Worm (Caenorhabditis elegans) whole organism, late embryonic: Measurements from ENCODE around the gene srj-6.

Experiments
- C08G9.2 ChIP-seq: sonication (generic microtip); optimal IDR thresholded peaks from 2 replicates; lab custom pipeline; 2016; ENCODE audit warnings: mild to moderate bottlenecking, missing genetic modification characterization, moderate library complexity, missing compliant biosample characterization
- K02D7.2 ChIP-seq: sonication (generic microtip); optimal IDR thresholded peaks from 2 replicates; lab custom pipeline; 2017; ENCODE audit warnings: mild to moderate bottlenecking, missing genetic modification characterization, missing compliant biosample characterization
- K09A11.1 ChIP-seq: sonication (generic microtip); optimal IDR thresholded peaks from 2 replicates; lab custom pipeline; 2017; ENCODE audit warnings: antibody characterized with exemption, mild to moderate bottlenecking, missing genetic modification characterization, missing compliant biosample characterization; ENCODE audit not compliant: insufficient read depth
- T23F11.4 ChIP-seq: fragments of 200-800 bp; sonication (Bioruptor generic); optimal IDR thresholded peaks from 2 replicates; lab custom pipeline; 2018; ENCODE audit warnings: mild to moderate bottlenecking, missing genetic modification characterization, missing compliant biosample characterization
- Y22D7AL.16 ChIP-seq: sonication (generic microtip); optimal IDR thresholded peaks from 2 replicates; lab custom pipeline; 2016; ENCODE audit warnings: missing genetic modification characterization, missing compliant biosample characterization
- ahr-1 ChIP-seq: sonication (generic microtip); optimal IDR thresholded peaks from 2 replicates; lab custom pipeline; 2016; ENCODE audit warnings: missing genetic modification characterization, missing compliant biosample characterization
- ama-1 ChIP-seq: fragments of 150-350 bp; optimal IDR thresholded peaks from 2 replicates; lab custom pipeline; 2014
- ceh-14 ChIP-seq: sonication (generic microtip); optimal IDR thresholded peaks from 2 replicates; lab custom pipeline; 2016; ENCODE audit warnings: missing genotype, missing genetic modification characterization, missing compliant biosample characterization
- ceh-18 ChIP-seq: sonication (generic microtip); optimal IDR thresholded peaks from 2 replicates; lab custom pipeline; 2016; ENCODE audit warnings: missing genetic modification characterization, missing compliant biosample characterization
- ceh-24 ChIP-seq: sonication (generic microtip); optimal IDR thresholded peaks from 2 replicates; lab custom pipeline; 2016; ENCODE audit warnings: mild to moderate bottlenecking, missing genetic modification characterization, missing compliant biosample characterization
- ceh-30 ChIP-seq: fragments of 150-350 bp; optimal IDR thresholded peaks from 2 replicates; lab custom pipeline; 2014; ENCODE audit warnings: missing biosample characterization, missing genetic modification characterization
- ceh-34 ChIP-seq: sonication (generic microtip); optimal IDR thresholded peaks from 2 replicates; lab custom pipeline; 2016; ENCODE audit warnings: mild to moderate bottlenecking, missing genetic modification characterization, missing compliant biosample characterization
- ceh-45 ChIP-seq: fragments of 200-800 bp; sonication (Bioruptor generic); IDR thresholded peaks from 2 replicates; pipeline ENCODE4 v1.3.6; 2022; ENCODE audit warnings: missing genetic modification reagents, missing genetic modification characterization, missing compliant biosample characterization
- ceh-48 ChIP-seq: sonication (generic microtip); optimal IDR thresholded peaks from 2 replicates; lab custom pipeline; 2016; ENCODE audit warnings: missing genetic modification characterization, inconsistent platforms, missing compliant biosample characterization
- ceh-6 ChIP-seq: fragments of 200-800 bp; sonication (Bioruptor generic); optimal IDR thresholded peaks from 2 replicates; lab custom pipeline; 2018; ENCODE audit warnings: mild to moderate bottlenecking, missing genetic modification characterization, missing compliant biosample characterization
- che-1 ChIP-seq: sonication (generic microtip); optimal IDR thresholded peaks from 2 replicates; lab custom pipeline; 2016; ENCODE audit warnings: mild to moderate bottlenecking, missing genetic modification characterization, missing compliant biosample characterization
- ets-4 ChIP-seq: sonication (generic microtip); optimal IDR thresholded peaks from 2 replicates; lab custom pipeline; 2016; ENCODE audit warnings: missing genetic modification characterization, missing compliant biosample characterization
- fax-1 ChIP-seq: sonication (generic microtip); optimal IDR thresholded peaks from 2 replicates; lab custom pipeline; 2016; ENCODE audit warnings: missing genotype, missing genetic modification characterization, missing compliant biosample characterization
- hlh-13 ChIP-seq: fragments of 200-800 bp; sonication (Bioruptor generic); optimal IDR thresholded peaks from 2 replicates; lab custom pipeline; 2018; ENCODE audit warnings: mild to moderate bottlenecking, missing genetic modification characterization, missing compliant biosample characterization
- hlh-30 ChIP-seq: sonication (generic microtip); optimal IDR thresholded peaks from 2 replicates; lab custom pipeline; 2017; ENCODE audit warnings: antibody characterized with exemption, missing genetic modification characterization, missing compliant biosample characterization; ENCODE audit not compliant: insufficient read depth
- hlh-6 ChIP-seq: sonication (generic microtip); optimal IDR thresholded peaks from 2 replicates; lab custom pipeline; 2016; ENCODE audit warnings: missing genotype, missing genetic modification characterization, missing compliant biosample characterization
- nfya-1 ChIP-seq: sonication (generic microtip); optimal IDR thresholded peaks from 2 replicates; lab custom pipeline; 2017; ENCODE audit warnings: missing genetic modification characterization, mild to moderate bottlenecking, missing compliant biosample characterization, antibody characterized with exemption, moderate library complexity
- nhr-11 ChIP-seq: fragments of 150-350 bp; optimal IDR thresholded peaks from 2 replicates; lab custom pipeline; 2014; ENCODE audit warnings: missing biosample characterization, missing genetic modification characterization
- pag-3 ChIP-seq: sonication (generic microtip); optimal IDR thresholded peaks from 2 replicates; lab custom pipeline; 2016; ENCODE audit warnings: missing compliant biosample characterization, missing genetic modification characterization, borderline replicate concordance
- pax-1 ChIP-seq: fragments of 150-350 bp; optimal IDR thresholded peaks from 2 replicates; lab custom pipeline; 2014; ENCODE audit warnings: missing biosample characterization, missing genetic modification characterization
- pha-4 ChIP-seq: fragments of 150-350 bp; optimal IDR thresholded peaks from 2 replicates; lab custom pipeline; 2018; ENCODE audit warnings: missing biosample characterization, missing genetic modification reagents, missing genetic modification characterization
- ref-2 ChIP-seq: sonication (generic microtip); optimal IDR thresholded peaks from 2 replicates; lab custom pipeline; 2016; ENCODE audit warnings: missing genetic modification characterization, missing compliant biosample characterization
- rnt-1 ChIP-seq: sonication (generic microtip); optimal IDR thresholded peaks from 2 replicates; lab custom pipeline; 2016; ENCODE audit warnings: missing genetic modification characterization, missing compliant biosample characterization
- sdc-2 ChIP-seq: sonication (generic microtip); optimal IDR thresholded peaks from 2 replicates; lab custom pipeline; 2016; ENCODE audit warnings: missing genotype, missing genetic modification characterization, missing compliant biosample characterization
- syd-9 ChIP-seq: sonication (generic microtip); optimal IDR thresholded peaks from 2 replicates; lab custom pipeline; 2016; ENCODE audit warnings: mild to moderate bottlenecking, missing genetic modification characterization, moderate library complexity, missing compliant biosample characterization
- ttx-3 ChIP-seq: sonication (generic microtip); optimal IDR thresholded peaks from 2 replicates; lab custom pipeline; 2016; ENCODE audit warnings: missing genetic modification reagents, missing genetic modification characterization, missing compliant biosample characterization
- unc-3 ChIP-seq, 2 experiments: fragments of 200-800 bp in 1 of 2; sonication (Bioruptor generic) in 1 of 2; sonication (generic microtip) in 1 of 2; conservative IDR thresholded peaks in 1 of 2; optimal IDR thresholded peaks in 1 of 2; 2 replicates each; pipeline versions ENCODE4 v1.3.6 to Lab custom; 2016 to 2022; ENCODE audit warnings: missing compliant biosample characterization in 2 of 2, missing genetic modification characterization in 2 of 2, missing genetic modification reagents in 1 of 2
- unc-55 ChIP-seq: sonication (generic microtip); optimal IDR thresholded peaks from 2 replicates; lab custom pipeline; 2017; ENCODE audit warnings: missing biosample characterization, missing genetic modification reagents, missing genetic modification characterization

srj-6 gene

ce11 chrV:652940-653339 is 1.4 kb downstream of the srj-6 start, which contains the start of gene srj-5:
srj-5 (minus strand) TSS chrV:653040.
- TF ChIP-seq unc-3 (GFP tag; conservative IDR thresholded peaks at IDR 0.05; lab: Robert Waterston, UW) (no peak), unc-3 (tag; optimal IDR thresholded peaks at IDR 0.05; lab: Kevin White, UChicago) (no peak), ceh-30 (tag; lab: Kevin White, UChicago) (no peak), T23F11.4 (GFP tag; lab: Kevin White, UChicago) (no peak), pha-4 (no peak), rnt-1 (no peak), ahr-1 (tag; lab: Kevin White, UChicago) (no peak), ets-4 (tag; lab: Kevin White, UChicago) (no peak), ceh-24 (no peak), pax-1 (tag; lab: Kevin White, UChicago) (no peak), ceh-48 (tag; lab: Kevin White, UChicago) (no peak), nhr-11 (tag; lab: Kevin White, UChicago) (no peak), ref-2 (tag; lab: Kevin White, UChicago) (no peak), sdc-2 (tag; lab: Kevin White, UChicago) (no peak), pag-3 (tag; lab: Kevin White, UChicago) (no peak), syd-9 (tag; lab: Kevin White, UChicago) (no peak), Y22D7AL.16 (tag; lab: Kevin White, UChicago) (no peak), hlh-13 (GFP tag; lab: Kevin White, UChicago) (no peak), ama-1 (lab: Kevin White, UChicago) (no peak)

- TF ChIP-seq C08G9.2 (tag; lab: Kevin White, UChicago) (no peak), che-1 (tag; lab: Kevin White, UChicago) (no peak), ceh-14 (tag; lab: Kevin White, UChicago) (no peak), fax-1 (tag; lab: Kevin White, UChicago) (no peak), ceh-34 (tag; lab: Kevin White, UChicago) (no peak), ceh-6 (GFP tag; lab: Kevin White, UChicago) (no peak), hlh-13 (GFP tag; lab: Kevin White, UChicago) (no peak)
Measured at ce11 chrV:646888-647287, 7.4 kb downstream of the srj-6 start, which contains the start of gene ugt-42. ugt-42 (plus strand) TSS chrV:647188.

DNA sequence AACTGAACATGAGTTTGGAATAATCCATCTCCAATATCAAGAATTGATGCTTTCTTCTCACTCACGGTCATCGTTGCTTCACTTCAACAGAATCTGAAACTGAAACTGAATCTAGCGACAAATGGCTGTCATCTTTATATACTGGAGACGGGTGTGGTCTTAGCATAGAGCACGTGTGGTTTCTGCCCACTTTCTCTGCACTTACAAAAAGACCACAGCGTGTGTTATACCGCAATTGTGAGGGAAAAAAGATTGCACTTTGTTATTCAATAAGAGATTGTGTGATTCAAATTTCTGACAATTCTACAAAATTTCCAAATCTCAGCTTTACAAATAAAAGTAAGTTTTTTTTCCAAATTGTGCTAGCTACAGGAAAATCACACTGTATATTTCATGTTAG is 8.2 kb downstream of the srj-6 start, which contains the start of gene F48G7.12:
Gene F48G7.12 (minus strand): TSS at position 101 of the 400 bp plus-strand sequence.
- TF ChIP-seq ets-4 (tag; lab: Kevin White, UChicago) (no peak), unc-55 (GFP tag; lab: Kevin White, UChicago) (no peak), ceh-30 (tag; lab: Kevin White, UChicago) (no peak), ceh-48 (tag; lab: Kevin White, UChicago) (no peak), ttx-3 (tag; lab: Kevin White, UChicago) (no peak), hlh-6 (no peak), ceh-18 (tag; lab: Kevin White, UChicago) (no peak), ceh-6 (GFP tag; lab: Kevin White, UChicago) (no peak)

DNA sequence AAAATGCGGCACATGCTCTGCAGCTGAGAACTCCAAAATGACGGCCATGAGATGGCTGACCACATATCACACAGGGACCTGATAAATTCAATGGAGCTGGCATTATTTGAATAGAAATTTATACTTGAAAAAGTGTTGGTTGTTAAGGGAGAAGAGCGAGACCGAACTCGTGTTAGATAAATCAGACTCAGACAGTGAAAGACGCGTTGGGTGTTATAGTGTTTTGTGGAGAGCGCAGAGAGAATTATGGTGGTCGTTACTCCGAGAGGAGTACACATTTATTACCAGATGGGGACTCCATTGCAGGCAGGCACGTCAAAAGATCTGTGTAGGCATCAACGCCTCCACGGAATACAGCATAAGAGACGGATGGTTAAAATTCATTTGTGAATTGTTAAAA is 11.6 kb downstream of the srj-6 start, which contains the start of gene nhr-190:
Gene nhr-190 (minus strand): TSS at position 175 of the 400 bp plus-strand sequence.
- peak; percentile 18 for TF ChIP-seq nfya-1 (tag; lab: Kevin White, UChicago)
- no peak for TF ChIP-seq sdc-2 (tag; lab: Kevin White, UChicago)
- no peak for TF ChIP-seq ceh-45 (GFP tag; lab: Robert Waterston, UW)
- TF ChIP-seq hlh-30 (tag; lab: Kevin White, UChicago), result peak; percentile 29
- TF ChIP-seq K02D7.2 (tag; lab: Kevin White, UChicago), result no peak
- TF ChIP-seq ceh-6 (GFP tag; lab: Kevin White, UChicago), result no peak
- TF ChIP-seq K09A11.1 (tag; lab: Kevin White, UChicago), result no peak
